Worm (Caenorhabditis elegans) whole organism, late embryonic: Measurements from ENCODE around the gene C55B6.4.

Experiments used
- pha-4 ChIP-seq: fragments of 150-350 bp; optimal IDR thresholded peaks from 2 replicates; lab custom pipeline; 2018; ENCODE audit warnings: missing biosample characterization, missing genetic modification reagents, missing genetic modification characterization
- unc-42 ChIP-seq: sonication (generic microtip); optimal IDR thresholded peaks from 2 replicates; lab custom pipeline; 2016; ENCODE audit warnings: missing genotype, missing genetic modification characterization, missing compliant biosample characterization

- TF ChIP-seq pha-4 (tag; lab: Kevin White, UChicago) (no peak), unc-42 (tag; lab: Kevin White, UChicago) (no peak)
Observed at ce11 chrX:7210467-7211107, 23.1 kb upstream of the C55B6.4 start.
